Fruit fly (Drosophila melanogaster): Measurements from ENCODE around the gene Itpr.

DNA sequence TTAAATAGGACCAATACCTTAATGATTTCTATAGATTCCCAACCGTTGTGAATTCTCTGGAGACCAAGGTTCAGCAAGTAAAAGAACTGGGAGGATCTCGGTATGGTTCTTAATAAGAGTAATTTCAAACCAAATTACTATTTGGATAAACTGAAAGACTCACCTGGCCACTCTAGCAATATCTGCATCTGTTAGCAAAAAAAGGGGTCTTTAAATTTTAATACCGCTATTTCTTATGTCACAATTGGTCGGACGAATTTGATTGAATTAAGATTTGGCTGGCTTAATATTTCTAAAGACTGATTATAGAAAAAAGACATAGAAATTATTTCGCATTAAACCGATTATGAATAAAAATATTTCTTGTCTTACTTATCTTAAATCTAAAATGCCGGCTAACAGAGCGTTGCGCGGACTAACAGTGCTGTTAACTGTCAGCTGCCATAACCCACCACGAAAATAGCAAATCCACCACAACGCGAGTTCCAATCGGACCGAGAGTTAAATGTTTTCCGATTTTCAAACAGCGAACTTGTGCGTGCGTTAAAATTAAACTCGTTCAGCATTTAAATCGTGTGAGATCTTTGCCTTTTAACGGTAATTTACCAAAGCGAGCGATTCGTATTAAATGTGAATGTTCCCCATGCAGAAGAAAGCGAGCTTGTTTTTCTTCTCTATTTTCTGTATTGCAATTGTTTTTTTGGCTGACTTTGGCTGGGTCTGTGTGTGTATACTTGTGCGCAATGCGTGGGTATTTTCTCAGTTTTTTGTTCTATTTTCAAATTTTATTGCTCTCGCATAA, 53.9 kb downstream of the Itpr start, which contains the start of gene CRMP:
- TF ChIP-seq cg (GFP tag; optimal IDR thresholded peaks at IDR 0.05), result peak; percentile 44
- TF ChIP-seq wdn (GFP tag; IDR thresholded peaks at IDR 0.05), result no peak
- TF ChIP-seq Myb (GFP tag; optimal IDR thresholded peaks at IDR 0.05), result peak; percentile 60
- TF ChIP-seq chm (GFP tag; IDR thresholded peaks at IDR 0.05), result no peak
